Fruit fly (Drosophila melanogaster) ovary, adult (tissue): ENCODE data around the gene Zyx.

Source experiments
- CG17801 ChIP-seq: fragments of 200-800 bp; optimal IDR thresholded peaks from 2 replicates; lab custom pipeline; 2019; ENCODE audit warnings: missing biosample characterization, mild to moderate bottlenecking, missing genetic modification characterization, moderate library complexity; ENCODE audit not compliant: partially characterized antibody

The Zyx gene

DNA sequence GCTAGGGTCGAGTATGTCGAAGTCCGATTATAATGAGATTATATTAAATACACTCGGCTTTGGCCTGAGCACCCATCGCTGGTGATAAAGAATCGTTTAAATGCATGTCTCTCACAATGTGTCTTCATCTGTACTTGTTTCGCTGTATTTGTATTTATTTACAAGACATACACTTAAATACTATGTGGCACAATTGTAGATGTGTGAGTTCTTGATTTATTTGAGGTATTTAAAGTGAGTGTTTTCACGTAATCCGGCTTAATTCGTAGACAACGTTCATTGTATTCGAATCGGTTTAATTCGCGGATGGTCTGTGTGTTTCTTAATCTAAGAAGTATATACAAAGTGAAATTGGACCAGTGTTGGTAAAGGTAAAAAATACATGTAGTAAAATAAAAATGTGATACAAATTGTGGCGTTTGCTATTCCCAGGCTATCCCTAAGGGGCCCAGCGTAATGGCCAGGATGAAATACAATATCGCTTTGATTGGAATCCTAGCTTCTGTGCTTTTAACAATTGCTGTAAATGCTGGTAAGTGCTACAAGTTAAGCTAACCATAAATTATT, at the start of gene Zyx:
TSS of gene Zyx (minus strand) at position 350 of the 567 bp plus-strand sequence.
- no peak for TF ChIP-seq CG17801 (GFP tag; lab: Kevin White, UChicago)

DNA sequence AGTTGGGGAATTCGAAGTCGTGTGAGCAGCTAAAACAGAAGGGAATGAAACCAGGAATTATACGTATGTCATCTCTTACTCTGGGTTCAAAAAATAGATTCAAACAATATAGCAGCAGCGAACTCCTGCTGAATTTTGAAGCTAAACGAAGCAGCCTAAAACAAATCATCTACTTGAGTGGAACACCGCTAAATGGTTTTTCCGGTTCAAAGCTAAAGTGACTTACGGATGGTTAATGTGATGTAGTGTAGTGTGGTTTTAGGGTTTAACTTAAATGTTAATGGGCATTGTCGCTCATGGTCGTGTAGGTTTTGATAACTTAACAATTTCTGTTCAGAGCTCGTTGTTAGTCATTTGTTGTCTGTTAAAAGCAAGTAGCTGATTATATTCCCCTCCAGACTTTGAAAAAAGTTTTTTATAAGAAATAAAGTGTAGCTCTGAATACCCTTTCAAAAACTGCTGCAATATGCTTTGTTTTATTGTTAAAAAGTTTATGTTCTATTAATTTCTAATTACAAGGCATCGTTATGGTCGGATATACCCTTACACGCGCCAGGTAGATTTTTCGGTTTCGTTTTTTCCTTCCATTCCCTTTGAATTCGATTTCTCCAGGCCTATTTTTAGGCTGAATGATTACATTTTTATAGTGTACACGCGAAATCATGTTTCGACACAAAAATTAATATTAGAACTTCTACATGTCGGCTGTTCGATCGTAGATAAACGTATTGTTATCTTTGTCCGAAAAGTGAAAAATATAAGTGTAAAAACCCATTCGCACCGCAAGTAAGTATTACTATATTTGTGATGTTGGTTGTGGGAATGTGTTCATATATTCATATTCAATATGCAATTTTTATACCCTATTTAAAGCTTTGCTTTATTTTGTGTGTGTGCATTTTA, 48.3 kb upstream of the Zyx start:
- peak; percentile 83 for TF ChIP-seq CG17801 (GFP tag; lab: Kevin White, UChicago)

DNA sequence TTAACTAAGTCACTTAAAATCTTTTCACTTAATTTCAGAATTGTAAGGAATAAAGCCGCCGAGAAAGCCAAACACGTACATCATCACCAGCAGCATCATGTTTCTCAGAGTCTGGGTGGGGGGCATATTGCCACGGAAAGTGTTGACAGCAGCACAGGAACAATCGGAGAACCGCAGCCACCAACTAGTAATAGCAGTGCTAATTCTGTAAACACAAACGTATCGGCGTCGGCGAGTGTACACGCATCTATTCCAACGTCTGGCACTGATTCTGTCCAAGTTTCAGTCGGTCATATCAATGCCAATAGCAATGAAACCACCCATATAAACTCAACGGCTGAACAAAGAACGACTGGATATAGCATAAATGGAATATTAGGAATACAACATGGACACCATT, 41.3 kb upstream of the Zyx start:
- no peak for TF ChIP-seq CG17801 (GFP tag; lab: Kevin White, UChicago)

DNA sequence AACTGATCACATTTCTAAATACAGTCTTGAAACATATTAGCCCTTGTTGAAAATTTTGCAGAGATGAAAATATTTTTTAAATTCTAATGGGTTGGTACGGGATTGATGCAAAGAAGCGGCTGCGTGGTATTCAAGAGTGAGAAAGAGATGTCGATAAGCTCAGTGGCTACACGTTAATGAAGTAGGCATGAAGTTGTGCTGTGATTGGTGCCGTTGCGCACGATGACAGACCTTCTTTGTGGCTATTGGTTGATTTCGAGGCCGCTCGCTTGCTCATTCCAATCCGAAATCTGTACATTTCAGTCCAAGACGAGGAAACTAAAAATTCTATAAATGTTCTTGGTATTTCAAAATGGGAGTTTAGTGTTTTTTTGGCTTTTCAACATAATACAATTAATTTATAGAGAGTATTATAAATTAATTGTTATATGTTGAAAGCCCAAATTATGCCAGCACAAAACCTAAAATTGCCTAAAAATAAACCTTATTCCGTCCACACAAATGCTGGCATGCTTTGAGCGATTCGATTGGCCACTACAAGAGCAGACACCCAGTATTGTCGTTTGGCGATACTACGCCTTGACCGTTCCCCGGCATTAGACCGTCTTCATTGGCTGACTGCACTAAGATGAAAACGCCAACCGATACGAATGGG, 32.9 kb upstream of the Zyx start:
- TF ChIP-seq CG17801 (GFP tag; lab: Kevin White, UChicago): no peak

DNA sequence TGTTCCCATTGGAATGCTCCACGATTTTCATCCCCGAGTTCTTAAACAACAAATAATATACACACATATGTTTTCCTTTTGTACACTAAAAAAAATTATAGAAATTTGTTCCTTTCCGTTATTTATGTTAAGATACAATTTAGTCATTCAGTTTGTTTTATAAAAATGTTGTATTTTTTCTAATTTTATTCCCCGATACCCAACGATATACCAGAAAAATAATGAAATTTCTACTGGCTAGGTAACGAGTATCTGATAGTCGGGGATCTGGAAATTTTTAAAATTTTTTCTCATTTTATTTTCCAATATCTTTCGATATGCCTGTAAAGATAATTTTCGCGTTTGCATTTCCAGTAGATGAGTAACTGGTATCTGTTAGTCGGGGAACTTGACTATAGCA, 28.6 kb upstream of the Zyx start:
- no peak for TF ChIP-seq CG17801 (GFP tag; lab: Kevin White, UChicago)

DNA sequence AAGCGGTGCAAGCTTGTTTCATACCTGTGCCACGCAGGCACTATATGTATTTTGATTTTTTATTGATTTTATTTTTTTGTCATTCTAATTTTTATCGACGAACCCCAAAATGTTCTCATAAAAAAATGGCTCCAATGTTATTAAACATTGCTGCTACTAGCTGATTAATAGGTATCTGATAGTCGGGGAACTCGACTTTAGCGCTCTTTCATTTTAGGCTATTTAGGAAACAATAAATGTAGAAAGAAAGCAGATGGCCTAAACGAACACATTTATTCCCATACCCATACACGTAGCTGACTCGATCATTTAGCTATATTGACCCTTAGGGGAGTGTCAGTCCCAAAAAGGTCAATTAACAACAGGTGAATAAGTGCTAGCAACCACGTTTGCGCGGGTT, 25.5 kb upstream of the Zyx start:
- TF ChIP-seq CG17801 (GFP tag; lab: Kevin White, UChicago): no peak

DNA sequence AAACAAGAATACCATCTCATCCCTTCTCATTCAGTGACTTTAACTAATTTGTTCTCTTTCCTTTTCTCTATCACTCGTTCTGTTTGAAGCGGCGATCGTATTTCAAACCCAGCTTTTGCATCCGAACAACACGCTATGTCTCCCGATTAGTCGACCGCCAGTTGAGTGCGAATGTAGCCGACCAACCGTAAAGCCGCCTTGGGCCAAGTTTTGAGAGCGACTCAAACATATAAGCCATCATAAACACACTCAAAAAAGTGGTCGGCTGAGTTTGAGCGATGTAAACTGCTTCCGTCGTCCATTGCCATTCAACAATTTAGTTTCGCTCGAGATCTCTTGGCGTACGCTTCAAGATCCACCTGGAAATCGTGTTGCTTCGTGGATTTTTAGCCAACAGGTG, 23.7 kb upstream of the Zyx start, which contains the start of gene sv:
TSS of gene sv (plus strand) at position 319 of the 400 bp plus-strand sequence.
- no peak for TF ChIP-seq CG17801 (GFP tag; lab: Kevin White, UChicago)

DNA sequence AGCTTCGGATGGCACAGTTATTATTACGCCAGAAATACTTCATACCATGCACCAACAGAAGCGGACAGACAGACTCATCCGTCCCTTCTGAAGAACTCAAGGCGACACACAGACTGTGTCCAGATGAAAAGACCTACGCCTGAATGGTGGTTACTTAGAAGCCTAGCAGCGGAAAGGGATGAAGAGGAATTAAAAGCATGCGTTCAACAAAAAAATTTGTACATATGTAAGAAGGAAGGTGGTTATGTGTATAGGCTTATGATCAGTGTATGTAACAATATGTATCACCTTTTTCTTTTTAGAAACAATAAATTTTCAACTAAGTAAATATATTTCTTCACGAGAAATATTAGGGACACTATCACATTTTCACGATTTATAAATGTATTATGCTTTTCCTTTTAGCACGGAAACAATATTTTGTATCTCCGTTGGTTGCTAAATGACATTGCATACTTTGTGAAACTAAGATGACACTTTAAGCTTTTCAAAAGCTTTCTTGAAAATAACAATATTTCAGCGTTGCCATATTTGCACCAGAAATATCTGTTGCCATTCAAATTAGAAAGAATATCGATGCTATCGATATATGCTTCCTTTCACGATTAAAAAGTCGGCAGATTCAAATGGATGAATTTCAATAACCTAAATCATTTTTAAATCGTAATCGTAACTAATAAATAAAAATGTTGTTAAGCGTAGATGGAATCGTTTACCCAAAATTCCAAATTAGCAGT, 19.7 kb upstream of the Zyx start, which contains the start of gene Actbeta:
TSS of gene Actbeta (minus strand) at position 471 of the 737 bp plus-strand sequence.
- TF ChIP-seq CG17801 (GFP tag; lab: Kevin White, UChicago): no peak

DNA sequence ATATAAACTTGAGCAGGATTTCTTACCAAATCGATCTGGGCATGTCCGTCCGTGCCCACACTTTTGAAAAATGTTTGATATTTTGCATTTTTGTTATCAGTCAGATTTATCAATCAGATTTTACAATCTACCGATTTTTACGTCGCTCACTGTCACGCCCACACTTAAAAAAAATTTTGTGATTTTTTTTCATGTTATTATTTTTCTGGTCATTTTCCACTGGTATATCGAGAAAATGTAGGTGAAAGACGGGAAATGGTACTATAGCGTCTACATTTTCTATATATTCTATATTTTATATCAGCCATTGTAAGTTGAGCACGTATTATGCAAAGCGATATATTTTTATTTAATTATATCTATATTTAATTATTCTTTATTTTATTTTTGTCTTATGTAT, 582 bp downstream of the Zyx start:
- TF ChIP-seq CG17801 (GFP tag; lab: Kevin White, UChicago): no peak

DNA sequence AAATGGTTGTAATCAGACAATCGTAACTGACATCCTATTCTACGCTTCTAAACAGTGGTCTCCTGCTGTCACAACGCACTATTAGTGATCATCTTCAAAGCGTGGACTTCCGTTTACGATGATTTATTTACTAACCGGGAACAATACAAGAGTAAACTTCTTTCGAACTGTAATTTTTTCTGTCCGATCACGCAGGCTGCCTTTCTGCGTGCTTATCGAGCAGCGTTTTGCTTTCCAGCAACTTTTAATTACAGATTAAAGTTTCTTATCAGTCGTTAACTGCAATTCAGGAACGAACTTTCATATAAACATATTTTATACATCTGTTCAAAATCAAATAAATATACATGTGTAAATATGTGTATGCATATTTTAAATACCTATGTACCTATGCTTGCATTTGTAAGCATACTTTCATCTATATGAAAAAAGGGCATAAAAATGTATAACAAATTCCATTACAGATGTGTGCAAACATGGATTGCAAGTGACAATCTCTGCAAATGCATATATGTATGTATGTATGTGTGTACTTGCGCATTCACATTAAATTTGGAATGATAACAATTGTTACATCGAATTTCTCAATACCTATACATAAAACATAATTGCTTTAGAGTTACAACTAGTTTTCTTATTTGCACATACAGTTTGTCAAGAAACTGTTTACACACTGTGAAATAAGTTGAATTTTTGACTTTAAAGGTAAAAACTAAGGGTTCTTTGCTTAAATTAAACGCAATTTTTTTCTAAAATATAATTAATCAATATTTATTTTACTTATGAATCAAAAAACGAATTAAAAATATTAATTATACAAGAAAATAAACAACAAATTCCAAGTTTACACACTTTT, 1.6 kb downstream of the Zyx start:
- no peak for TF ChIP-seq CG17801 (GFP tag; lab: Kevin White, UChicago)

DNA sequence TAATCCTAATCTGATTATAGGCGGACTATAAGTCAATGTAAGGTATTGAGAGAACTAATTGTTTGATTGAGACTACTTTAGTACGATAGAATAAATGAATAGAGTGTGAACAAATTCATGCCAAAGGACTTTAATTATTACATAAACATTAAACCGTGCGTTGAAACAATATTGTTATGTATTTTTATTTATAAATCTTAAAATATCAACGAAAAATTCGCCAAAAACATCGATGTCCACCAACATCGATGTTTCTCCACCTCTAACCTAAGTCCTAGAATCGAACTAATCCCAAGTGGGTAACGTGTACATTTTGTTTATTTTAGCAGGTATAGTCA, 3.7 kb downstream of the Zyx start:
- TF ChIP-seq CG17801 (GFP tag; lab: Kevin White, UChicago): no peak

DNA sequence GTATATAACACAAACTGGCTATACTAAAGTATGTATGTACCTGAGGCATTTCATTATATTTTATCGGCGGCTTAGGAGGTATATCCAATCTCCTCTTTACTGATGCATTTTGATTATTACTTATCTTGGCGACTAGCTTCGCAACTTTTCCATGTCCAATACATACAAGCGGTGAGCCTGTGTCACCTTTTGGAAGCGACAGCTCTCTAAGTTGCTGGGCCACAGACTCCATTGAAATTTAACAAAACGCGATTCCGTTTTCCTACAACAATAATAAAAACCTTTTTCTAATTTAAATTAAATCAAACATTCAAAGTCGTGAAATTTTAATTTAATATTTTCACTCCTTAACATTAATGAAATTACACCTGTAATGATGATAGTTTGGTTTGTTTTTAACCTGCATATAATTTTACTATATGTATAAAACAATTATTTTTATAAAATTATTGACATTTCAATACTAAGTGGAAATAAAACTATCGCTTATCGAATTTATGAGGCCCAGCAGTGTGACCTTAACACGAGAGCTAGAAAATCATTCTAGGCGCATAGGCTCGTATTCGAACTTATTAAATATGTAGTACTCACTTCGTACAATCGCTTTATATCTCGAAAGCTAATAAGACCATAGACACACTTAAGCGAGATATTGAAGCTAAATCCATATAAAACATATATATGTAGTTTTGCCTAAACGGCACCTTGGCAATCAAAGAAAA, 4.3 kb downstream of the Zyx start, which contains the start of gene apolpp:
TSS of gene apolpp (plus strand) at position 597 of the 722 bp plus-strand sequence.
- TF ChIP-seq CG17801 (GFP tag; lab: Kevin White, UChicago): peak; percentile 34

DNA sequence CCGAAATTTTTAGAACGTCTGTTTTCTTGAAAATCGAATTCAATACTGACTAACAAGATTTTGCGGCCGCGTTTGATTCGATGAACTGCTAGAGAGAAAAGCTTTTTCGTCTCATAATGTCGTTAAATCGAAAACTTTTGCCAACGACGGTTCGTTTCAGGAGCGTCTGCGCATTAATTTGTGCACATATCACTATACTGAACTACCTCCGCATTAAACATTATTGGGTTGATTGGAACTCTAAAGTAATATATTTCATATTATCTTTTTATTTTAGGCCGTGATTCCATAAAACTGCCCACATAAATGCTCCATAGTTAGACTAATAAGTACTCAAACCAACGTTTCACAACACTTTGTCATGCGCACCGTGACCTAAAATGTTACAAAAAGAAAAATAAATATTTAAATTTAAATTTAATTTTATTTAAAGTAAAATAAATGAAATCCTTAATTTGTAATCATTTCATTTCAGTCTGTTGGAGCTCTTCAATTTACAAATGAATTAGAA, 11.1 kb downstream of the Zyx start, which contains the start of gene CaMKII:
TSS of gene CaMKII (minus strand) at position 51 of the 511 bp plus-strand sequence.
- TF ChIP-seq CG17801 (GFP tag; lab: Kevin White, UChicago): no peak
